Worm (Caenorhabditis elegans) whole organism, L3 larva: ENCODE data around the gene K03H6.1.

ENCODE experiments used
- R02D3.7 ChIP-seq: fragments of 150-350 bp; optimal IDR thresholded peaks from 2 replicates; lab custom pipeline; 2014; ENCODE audit warnings: missing biosample characterization, missing genetic modification characterization
- ZK546.5 ChIP-seq: sonication (generic microtip); optimal IDR thresholded peaks from 2 replicates; lab custom pipeline; 2017; ENCODE audit warnings: missing biosample characterization, missing genetic modification characterization
- ceh-16 ChIP-seq: sonication (generic microtip); optimal IDR thresholded peaks from 2 replicates; lab custom pipeline; 2017; ENCODE audit warnings: missing biosample characterization, missing genetic modification characterization
- ceh-28 ChIP-seq: fragments of 150-350 bp; optimal IDR thresholded peaks from 2 replicates; lab custom pipeline; 2014; ENCODE audit warnings: missing biosample characterization, missing genetic modification reagents, missing genetic modification characterization
- ceh-82 ChIP-seq: fragments of 150-350 bp; optimal IDR thresholded peaks from 2 replicates; lab custom pipeline; 2014; ENCODE audit warnings: missing biosample characterization, missing genetic modification characterization
- ceh-9 ChIP-seq: sonication (generic microtip); optimal IDR thresholded peaks from 2 replicates; lab custom pipeline; 2018; ENCODE audit warnings: missing biosample characterization, missing genetic modification characterization
- daf-12 ChIP-seq: fragments of 150-350 bp; optimal IDR thresholded peaks from 2 replicates; lab custom pipeline; 2014; ENCODE audit warnings: missing biosample characterization, missing genetic modification reagents, missing genetic modification characterization
- elt-1 ChIP-seq: fragments of 150-350 bp; optimal IDR thresholded peaks from 2 replicates; lab custom pipeline; 2014; ENCODE audit warnings: missing biosample characterization, missing genetic modification characterization
- elt-2 ChIP-seq: sonication (generic microtip); optimal IDR thresholded peaks from 2 replicates; lab custom pipeline; 2016; ENCODE audit warnings: missing genetic modification reagents, mild to moderate bottlenecking, missing genetic modification characterization, missing compliant biosample characterization
- eor-1 ChIP-seq, 2 experiments: fragments of 150-350 bp; optimal IDR thresholded peaks; 2 replicates each; lab custom pipeline; 2014 to 2018; ENCODE audit warnings: missing biosample characterization in 2 of 2, missing genetic modification characterization in 2 of 2
- fkh-10 ChIP-seq: sonication (generic microtip); optimal IDR thresholded peaks from 2 replicates; lab custom pipeline; 2017; ENCODE audit warnings: missing biosample characterization, missing genetic modification reagents, missing genetic modification characterization
- fkh-2 ChIP-seq: fragments of 150-350 bp; optimal IDR thresholded peaks from 2 replicates; lab custom pipeline; 2014; ENCODE audit warnings: missing biosample characterization, missing genetic modification reagents, missing genetic modification characterization
- hmg-11 ChIP-seq: sonication (generic microtip); optimal IDR thresholded peaks from 2 replicates; lab custom pipeline; 2016; ENCODE audit warnings: missing genetic modification characterization, missing compliant biosample characterization
- jun-1 ChIP-seq: fragments of 150-350 bp; optimal IDR thresholded peaks from 2 replicates; lab custom pipeline; 2014; ENCODE audit warnings: missing biosample characterization, missing genetic modification reagents, missing genetic modification characterization
- lin-15B ChIP-seq: fragments of 150-350 bp; optimal IDR thresholded peaks from 2 replicates; lab custom pipeline; 2014; ENCODE audit warnings: missing biosample characterization, missing genetic modification characterization
- mdl-1 ChIP-seq: fragments of 150-350 bp; optimal IDR thresholded peaks from 2 replicates; lab custom pipeline; 2014; ENCODE audit warnings: missing biosample characterization, missing genetic modification characterization
- mml-1 ChIP-seq: fragments of 150-350 bp; sonication (generic microtip); optimal IDR thresholded peaks from 3 replicates; lab custom pipeline; 2014; ENCODE audit warnings: missing biosample characterization, missing genetic modification characterization
- nfya-1 ChIP-seq: sonication (generic microtip); optimal IDR thresholded peaks from 2 replicates; lab custom pipeline; 2017; ENCODE audit warnings: missing genetic modification characterization, mild to moderate bottlenecking, missing compliant biosample characterization, antibody characterized with exemption, moderate library complexity; ENCODE audit not compliant: insufficient read depth
- nhr-11 ChIP-seq: fragments of 150-350 bp; optimal IDR thresholded peaks from 2 replicates; lab custom pipeline; 2014; ENCODE audit warnings: missing biosample characterization, missing genetic modification characterization
- nhr-23 ChIP-seq: fragments of 150-350 bp; optimal IDR thresholded peaks from 2 replicates; lab custom pipeline; 2014; ENCODE audit warnings: missing biosample characterization, missing genetic modification reagents, missing genetic modification characterization
- nhr-237 ChIP-seq: fragments of 150-350 bp; optimal IDR thresholded peaks from 2 replicates; lab custom pipeline; 2014; ENCODE audit warnings: missing biosample characterization, missing genetic modification characterization
- nhr-25 ChIP-seq: sonication (generic microtip); optimal IDR thresholded peaks from 2 replicates; lab custom pipeline; 2017; ENCODE audit warnings: missing biosample characterization, missing genetic modification characterization
- nhr-28 ChIP-seq: fragments of 150-350 bp; optimal IDR thresholded peaks from 2 replicates; lab custom pipeline; 2014; ENCODE audit warnings: missing biosample characterization, missing genetic modification characterization
- nhr-43 ChIP-seq: sonication (generic microtip); optimal IDR thresholded peaks from 2 replicates; lab custom pipeline; 2016; ENCODE audit warnings: mild to moderate bottlenecking, missing genetic modification characterization, missing compliant biosample characterization; ENCODE audit not compliant: poor library complexity, severe bottlenecking
- pha-4 ChIP-seq: fragments of 150-350 bp; optimal IDR thresholded peaks from 2 replicates; lab custom pipeline; 2014; ENCODE audit warnings: missing biosample characterization, missing genetic modification reagents, missing genetic modification characterization
- pqm-1 ChIP-seq: fragments of 150-350 bp; optimal IDR thresholded peaks from 2 replicates; lab custom pipeline; 2017; ENCODE audit warnings: missing biosample characterization, missing genetic modification characterization, inconsistent platforms
- sea-2 ChIP-seq: fragments of 150-350 bp; sonication (generic microtip); optimal IDR thresholded peaks from 4 replicates; lab custom pipeline; 2014; ENCODE audit warnings: missing biosample characterization, missing genetic modification reagents, missing genetic modification characterization
- skn-1 ChIP-seq: fragments of 150-350 bp; optimal IDR thresholded peaks from 2 replicates; lab custom pipeline; 2014; ENCODE audit warnings: missing biosample characterization, missing genetic modification characterization
- snpc-4 ChIP-seq: fragments of 150-350 bp; optimal IDR thresholded peaks from 2 replicates; lab custom pipeline; 2014; ENCODE audit warnings: missing biosample characterization, missing genetic modification characterization
- tbx-2 ChIP-seq: sonication (generic microtip); optimal IDR thresholded peaks from 2 replicates; lab custom pipeline; 2016; ENCODE audit warnings: mild to moderate bottlenecking, missing genetic modification characterization, missing compliant biosample characterization
- unc-39 ChIP-seq: sonication (generic microtip); optimal IDR thresholded peaks from 4 replicates; lab custom pipeline; 2017; ENCODE audit warnings: missing biosample characterization, missing genetic modification characterization
- unc-62 ChIP-seq: fragments of 150-350 bp; sonication (generic microtip); optimal IDR thresholded peaks from 4 replicates; lab custom pipeline; 2014; ENCODE audit warnings: missing biosample characterization, missing genetic modification reagents, missing genetic modification characterization
- ztf-4 ChIP-seq: fragments of 150-350 bp; optimal IDR thresholded peaks from 2 replicates; lab custom pipeline; 2014; ENCODE audit warnings: missing biosample characterization, missing genetic modification characterization

Gene K03H6.1

ce11 chrIV:1523418-1523817 lies at the start of gene K03H6.1:
Gene K03H6.1, plus strand, starts transcription at chrIV:1523718.
- TF ChIP-seq ZK546.5 (tag; lab: Kevin White, UChicago) (no peak), nhr-43 (tag; lab: Kevin White, UChicago) (no peak), tbx-2 (no peak), elt-2 (no peak), mml-1 (no peak), pqm-1 (tag; lab: Kevin White, UChicago) (no peak), ceh-28 (no peak), nhr-23 (tag; lab: Kevin White, UChicago) (no peak), nhr-237 (tag; lab: Kevin White, UChicago) (no peak), fkh-10 (GFP tag; lab: Kevin White, UChicago) (no peak), ztf-4 (tag; lab: Kevin White, UChicago) (no peak), jun-1 (tag; lab: Kevin White, UChicago) (no peak), lin-15B (tag; lab: Kevin White, UChicago) (no peak)

- TF ChIP-seq nhr-28: no peak
- no peak for TF ChIP-seq nhr-11 (tag; lab: Kevin White, UChicago)
- no peak for TF ChIP-seq ceh-82 (tag; lab: Kevin White, UChicago)
- no peak for TF ChIP-seq eor-1 (tag; optimal IDR thresholded peaks at IDR 0.05; lab: Kevin White, UChicago)
- TF ChIP-seq fkh-2: no peak
Observed at ce11 chrIV:1475009-1475408, 48.5 kb upstream of the K03H6.1 start, which contains the start of gene Y77E11A.12. Gene Y77E11A.12, minus strand, starts transcription at chrIV:1475109.

ce11 chrIV:1478649-1479048 lies 44.9 kb upstream of the K03H6.1 start:
- TF ChIP-seq skn-1 (tag; lab: Kevin White, UChicago) (no peak), elt-2 (no peak), daf-12 (tag; lab: Kevin White, UChicago) (no peak)
- TF ChIP-seq, all 47 proteins: peak for 0

ce11 chrIV:1484968-1485474 lies 38.5 kb upstream of the K03H6.1 start, which contains the start of gene Y77E11A.16:
Gene Y77E11A.16, plus strand, starts transcription at chrIV:1485424.
- TF ChIP-seq nhr-11 (tag; lab: Kevin White, UChicago) (peak; percentile 53), R02D3.7 (tag; lab: Kevin White, UChicago) (no peak), nfya-1 (tag; lab: Kevin White, UChicago) (no peak), unc-62 (no peak), snpc-4 (no peak), daf-12 (tag; lab: Kevin White, UChicago) (no peak), ceh-28 (no peak), ceh-16 (no peak)
- TF ChIP-seq, all 47 proteins: peak for 1

- TF ChIP-seq elt-2: peak; percentile 38
- TF ChIP-seq ceh-28: peak; percentile 25
- TF ChIP-seq mdl-1: peak; percentile 15
- TF ChIP-seq lin-15B (tag; lab: Kevin White, UChicago): peak; percentile 65
- peak; percentile 25 for TF ChIP-seq nhr-25 (tag; lab: Kevin White, UChicago)
- peak; percentile 16 for TF ChIP-seq nhr-23 (tag; lab: Kevin White, UChicago)
- TF ChIP-seq nfya-1 (tag; lab: Kevin White, UChicago): peak; percentile 50
- no peak for TF ChIP-seq ceh-9 (tag; lab: Kevin White, UChicago)
- no peak for TF ChIP-seq nhr-11 (tag; lab: Kevin White, UChicago)
- TF ChIP-seq R02D3.7 (tag; lab: Kevin White, UChicago): no peak
- TF ChIP-seq pqm-1 (tag; lab: Kevin White, UChicago): peak; percentile 5
- TF ChIP-seq jun-1 (tag; lab: Kevin White, UChicago): peak; percentile 6
- TF ChIP-seq hmg-11 (tag; lab: Kevin White, UChicago): peak; percentile 58
- no peak for TF ChIP-seq mml-1
- no peak for TF ChIP-seq elt-1 (tag; lab: Kevin White, UChicago)
- TF ChIP-seq pha-4: peak; percentile 38
- peak; percentile 15 for TF ChIP-seq tbx-2
- no peak for TF ChIP-seq unc-39
- no peak for TF ChIP-seq sea-2 (GFP tag; lab: Kevin White, UChicago)
- no peak for TF ChIP-seq fkh-10 (GFP tag; lab: Kevin White, UChicago)
Observed at ce11 chrIV:1496017-1496678, 27.4 kb upstream of the K03H6.1 start, which contains the start of gene npp-20. Gene npp-20, minus strand, starts transcription at chrIV:1496022.
